Worm (Caenorhabditis elegans) whole organism, L1 larva: ENCODE measurements around the gene F22E5.2.

ENCODE experiments used
- C04F5.9 ChIP-seq: sonication (generic microtip); optimal IDR thresholded peaks from 2 replicates; lab custom pipeline; 2016; ENCODE audit warnings: missing genetic modification characterization, missing compliant biosample characterization
- F16B12.6 ChIP-seq: fragments of 150-350 bp; optimal IDR thresholded peaks from 2 replicates; lab custom pipeline; 2014; ENCODE audit warnings: missing biosample characterization, missing genetic modification characterization
- blmp-1 ChIP-seq: fragments of 150-350 bp; optimal IDR thresholded peaks from 2 replicates; lab custom pipeline; 2014; ENCODE audit warnings: missing biosample characterization, missing genetic modification characterization
- dpl-1 ChIP-seq, 3 experiments: fragments of 150-350 bp in 2 of 3; sonication (generic microtip) in 1 of 3; optimal IDR thresholded peaks; 2 replicates each; lab custom pipeline; 2014 to 2017; ENCODE audit warnings: missing biosample characterization in 3 of 3, missing genetic modification characterization in 3 of 3, missing genetic modification reagents in 3 of 3
- dsc-1 ChIP-seq: sonication (generic microtip); optimal IDR thresholded peaks from 2 replicates; lab custom pipeline; 2016; ENCODE audit warnings: mild to moderate bottlenecking, missing genetic modification characterization, missing compliant biosample characterization
- efl-1 ChIP-seq, 4 experiments: fragments of 150-350 bp; optimal IDR thresholded peaks in 3 of 4; peaks in 1 of 4; 1 replicate in 1 of 4; 2 replicates in 3 of 4; lab custom pipeline; 2014; ENCODE audit warnings: missing biosample characterization in 2 of 4, missing genetic modification characterization in 2 of 4, missing genetic modification reagents in 2 of 4
- efl-3 ChIP-seq: fragments of 200-800 bp; sonication (Bioruptor generic); optimal IDR thresholded peaks from 2 replicates; lab custom pipeline; 2018; ENCODE audit warnings: mild to moderate bottlenecking, missing genetic modification characterization, missing compliant biosample characterization
- elt-2 ChIP-seq: sonication (generic microtip); optimal IDR thresholded peaks from 2 replicates; lab custom pipeline; 2016; ENCODE audit warnings: missing genetic modification characterization, mild to moderate bottlenecking, inconsistent platforms, missing compliant biosample characterization, missing genetic modification reagents
- fkh-10 ChIP-seq: sonication (generic microtip); optimal IDR thresholded peaks from 2 replicates; lab custom pipeline; 2017; ENCODE audit warnings: missing biosample characterization, missing genetic modification reagents, missing genetic modification characterization
- fkh-4 ChIP-seq: sonication (generic microtip); optimal IDR thresholded peaks from 2 replicates; lab custom pipeline; 2016; ENCODE audit warnings: missing compliant biosample characterization, missing genetic modification characterization, borderline replicate concordance
- fkh-8 ChIP-seq: sonication (generic microtip); optimal IDR thresholded peaks from 2 replicates; lab custom pipeline; 2016; ENCODE audit warnings: mild to moderate bottlenecking, missing genetic modification characterization, missing compliant biosample characterization
- fos-1 ChIP-seq: fragments of 150-350 bp; optimal IDR thresholded peaks from 2 replicates; lab custom pipeline; 2014; ENCODE audit warnings: missing biosample characterization, missing genetic modification characterization
- hlh-17 ChIP-seq: fragments of 200-800 bp; sonication (Bioruptor generic); optimal IDR thresholded peaks from 2 replicates; lab custom pipeline; 2018; ENCODE audit warnings: missing genetic modification characterization, mild to moderate bottlenecking, missing compliant biosample characterization, moderate library complexity, borderline replicate concordance
- hlh-4 ChIP-seq: sonication (generic microtip); optimal IDR thresholded peaks from 2 replicates; lab custom pipeline; 2016; ENCODE audit warnings: mild to moderate bottlenecking, missing genetic modification characterization, missing compliant biosample characterization
- irx-1 ChIP-seq: sonication (generic microtip); optimal IDR thresholded peaks from 2 replicates; lab custom pipeline; 2016; ENCODE audit warnings: missing genetic modification characterization, missing compliant biosample characterization
- lin-13 ChIP-seq: fragments of 150-350 bp; optimal IDR thresholded peaks from 2 replicates; lab custom pipeline; 2014; ENCODE audit warnings: missing biosample characterization, missing genetic modification reagents, missing genetic modification characterization
- lin-14 ChIP-seq: fragments of 200-800 bp; sonication (Bioruptor generic); optimal IDR thresholded peaks from 2 replicates; lab custom pipeline; 2018; ENCODE audit warnings: mild to moderate bottlenecking, missing genetic modification characterization, moderate library complexity, missing compliant biosample characterization
- lin-35 ChIP-seq, 2 experiments: fragments of 150-350 bp; optimal IDR thresholded peaks; 2 replicates each; lab custom pipeline; 2014; ENCODE audit warnings: missing biosample characterization in 2 of 2, missing genetic modification characterization in 2 of 2, missing genetic modification reagents in 2 of 2
- lsy-2 ChIP-seq, 2 experiments: fragments of 150-350 bp; optimal IDR thresholded peaks; 2 replicates each; lab custom pipeline; 2014; ENCODE audit warnings: missing biosample characterization in 2 of 2, missing genetic modification characterization in 2 of 2
- mep-1 ChIP-seq: fragments of 150-350 bp; optimal IDR thresholded peaks from 2 replicates; lab custom pipeline; 2014; ENCODE audit warnings: missing biosample characterization, missing genetic modification characterization
- nhr-12 ChIP-seq: sonication (generic microtip); optimal IDR thresholded peaks from 2 replicates; lab custom pipeline; 2017; ENCODE audit warnings: missing biosample characterization, missing genetic modification characterization
- nhr-19 ChIP-seq: fragments of 200-800 bp; sonication (Bioruptor generic); conservative IDR thresholded peaks from 2 replicates; pipeline ENCODE4 v1.3.6; 2022; ENCODE audit warnings: missing genetic modification characterization, missing compliant biosample characterization
- nhr-20 ChIP-seq: sonication (generic microtip); optimal IDR thresholded peaks from 2 replicates; lab custom pipeline; 2016; ENCODE audit warnings: mild to moderate bottlenecking, missing genetic modification characterization, missing compliant biosample characterization
- nhr-47 ChIP-seq: sonication (generic microtip); optimal IDR thresholded peaks from 2 replicates; lab custom pipeline; 2016; ENCODE audit warnings: mild to moderate bottlenecking, missing genetic modification characterization, moderate library complexity, missing compliant biosample characterization
- nhr-71 ChIP-seq: sonication (generic microtip); optimal IDR thresholded peaks from 2 replicates; lab custom pipeline; 2016; ENCODE audit warnings: mild to moderate bottlenecking, missing genetic modification characterization, moderate library complexity, missing compliant biosample characterization
- nhr-76 ChIP-seq: sonication (generic microtip); optimal IDR thresholded peaks from 2 replicates; lab custom pipeline; 2017; ENCODE audit warnings: missing biosample characterization, missing genetic modification characterization
- nhr-84 ChIP-seq: sonication (generic microtip); optimal IDR thresholded peaks from 2 replicates; lab custom pipeline; 2017; ENCODE audit warnings: missing biosample characterization, missing genetic modification characterization
- nhr-85 ChIP-seq: sonication (generic microtip); peaks from one replicate; lab custom pipeline; 2016; ENCODE audit warnings: missing genetic modification characterization, inconsistent platforms, missing compliant biosample characterization
- pag-3 ChIP-seq: sonication (generic microtip); optimal IDR thresholded peaks from 2 replicates; lab custom pipeline; 2017; ENCODE audit warnings: missing genetic modification characterization, mild to moderate bottlenecking, missing compliant biosample characterization, antibody characterized with exemption, borderline replicate concordance; ENCODE audit not compliant: insufficient read depth
- rnt-1 ChIP-seq: sonication (generic microtip); optimal IDR thresholded peaks from 2 replicates; lab custom pipeline; 2016; ENCODE audit warnings: mild to moderate bottlenecking, missing genetic modification characterization, moderate library complexity, missing compliant biosample characterization
- skn-1 ChIP-seq: fragments of 150-350 bp; optimal IDR thresholded peaks from 2 replicates; lab custom pipeline; 2014; ENCODE audit warnings: missing biosample characterization, missing genetic modification characterization
- snpc-4 ChIP-seq: fragments of 150-350 bp; optimal IDR thresholded peaks from 2 replicates; lab custom pipeline; 2014; ENCODE audit warnings: missing biosample characterization, missing genetic modification characterization
- snu-23 ChIP-seq: sonication (generic microtip); optimal IDR thresholded peaks from 2 replicates; lab custom pipeline; 2016; ENCODE audit warnings: missing genetic modification characterization, missing compliant biosample characterization
- swsn-7 ChIP-seq: sonication (generic microtip); optimal IDR thresholded peaks from 2 replicates; lab custom pipeline; 2016; ENCODE audit warnings: missing genetic modification characterization, missing compliant biosample characterization
- tlp-1 ChIP-seq: fragments of 150-350 bp; optimal IDR thresholded peaks from 2 replicates; lab custom pipeline; 2014; ENCODE audit warnings: missing biosample characterization, missing genetic modification characterization
- vab-15 ChIP-seq: sonication (generic microtip); optimal IDR thresholded peaks from 2 replicates; lab custom pipeline; 2017; ENCODE audit warnings: missing genotype, mild to moderate bottlenecking, missing genetic modification characterization, missing compliant biosample characterization
- xbp-1 ChIP-seq: sonication (generic microtip); optimal IDR thresholded peaks from 2 replicates; lab custom pipeline; 2016; ENCODE audit warnings: missing genetic modification characterization, missing compliant biosample characterization
- ztf-11 ChIP-seq, 2 experiments: sonication (generic microtip); optimal IDR thresholded peaks; 2 replicates each; lab custom pipeline; 2016 to 2017; ENCODE audit warnings: missing genetic modification characterization in 2 of 2, missing biosample characterization in 1 of 2, missing compliant biosample characterization in 1 of 2

F22E5.2 gene

ce11 chrII:2644498-2644897 lies 20.7 kb upstream of the F22E5.2 start, which contains the start of gene F22E5.11:
TSS of gene F22E5.11 (minus strand) at chrII:2644598.
- TF ChIP-seq nhr-12 (tag; lab: Kevin White, UChicago) (no peak), irx-1 (tag; lab: Kevin White, UChicago) (no peak), nhr-71 (tag; lab: Kevin White, UChicago) (no peak), nhr-20 (tag; lab: Kevin White, UChicago) (no peak), tlp-1 (tag; lab: Kevin White, UChicago) (no peak), nhr-19 (GFP tag; lab: Robert Waterston, UW) (no peak), pag-3 (tag; lab: Kevin White, UChicago) (no peak), xbp-1 (tag; lab: Kevin White, UChicago) (no peak)
- TF ChIP-seq, all 84 proteins: peak for 0

- peak; percentile 2 for TF ChIP-seq xbp-1 (tag; lab: Kevin White, UChicago)
Measured at ce11 chrII:2646756-2647155, 18.4 kb upstream of the F22E5.2 start, which contains the start of gene F22E5.12. TSS of gene F22E5.12 (minus strand) at chrII:2646856.

- TF ChIP-seq rnt-1 (peak; percentile 48), F16B12.6 (no peak), nhr-76 (tag; lab: Kevin White, UChicago) (no peak), lsy-2 (tag; optimal IDR thresholded peaks at IDR 0.05; lab: Kevin White, UChicago) (peak; percentile 26 to 51), nhr-19 (GFP tag; lab: Robert Waterston, UW) (0 out of 2 replicates have a peak, but pooled peaks have one; percentile 9), fkh-8 (peak; percentile 52), nhr-20 (tag; lab: Kevin White, UChicago) (peak; percentile 49), mep-1 (peak; percentile 44), nhr-71 (tag; lab: Kevin White, UChicago) (peak; percentile 61), dpl-1 (GFP tag; optimal IDR thresholded peaks at IDR 0.05; lab: Kevin White, UChicago) (peak; percentile 9 to 54 (median 35)), lin-13 (GFP tag; lab: Kevin White, UChicago) (peak; percentile 38), snu-23 (peak; percentile 68), efl-1 (optimal IDR thresholded peaks at IDR 0.05; lab: Kevin White, UChicago) (peak; percentile 50 to 61), efl-1 (GFP tag; optimal IDR thresholded peaks at IDR 0.05 in 1 of 2; lab: Kevin White, UChicago) (peak; percentile 34 to 67), lin-14 (GFP tag; lab: Kevin White, UChicago) (peak; percentile 76), vab-15 (tag; lab: Kevin White, UChicago) (no peak), skn-1 (tag; lab: Kevin White, UChicago) (peak; percentile 27), C04F5.9 (tag; lab: Kevin White, UChicago) (no peak), xbp-1 (tag; lab: Kevin White, UChicago) (peak; percentile 21), fos-1 (tag; lab: Kevin White, UChicago) (no peak), nhr-85 (peak; percentile 47), nhr-84 (tag; lab: Kevin White, UChicago) (no peak), nhr-47 (tag; lab: Kevin White, UChicago) (peak; percentile 33), lin-35 (GFP tag; optimal IDR thresholded peaks at IDR 0.05; lab: Kevin White, UChicago) (peak; percentile 5 to 11), swsn-7 (tag; lab: Kevin White, UChicago) (peak; percentile 47)
Measured at ce11 chrII:2649015-2649414, 16.2 kb upstream of the F22E5.2 start.

ce11 chrII:2649539-2649938 lies 15.6 kb upstream of the F22E5.2 start, which contains the start of the genes F22E5.13 and F22E5.6:
TSS of gene F22E5.13 (minus strand) at chrII:2649639.
TSS of gene F22E5.6 (plus strand) at chrII:2649835.
- TF ChIP-seq elt-2 (tag; lab: Kevin White, UChicago) (no peak), efl-3 (GFP tag; lab: Kevin White, UChicago) (no peak), snpc-4 (tag; lab: Kevin White, UChicago) (no peak), fkh-4 (no peak), dsc-1 (no peak), fkh-10 (GFP tag; lab: Kevin White, UChicago) (no peak), efl-1 (optimal IDR thresholded peaks at IDR 0.05; lab: Kevin White, UChicago) (no peak), efl-1 (GFP tag; optimal IDR thresholded peaks at IDR 0.05 in 1 of 2; lab: Kevin White, UChicago) (no peak), blmp-1 (no peak), hlh-4 (tag; lab: Kevin White, UChicago) (no peak), hlh-17 (GFP tag; lab: Kevin White, UChicago) (no peak), mep-1 (no peak), ztf-11 (tag; optimal IDR thresholded peaks at IDR 0.05; lab: Kevin White, UChicago) (no peak), skn-1 (tag; lab: Kevin White, UChicago) (no peak)
- TF ChIP-seq, all 84 proteins: peak for 0
